Fruit fly (Drosophila melanogaster): ENCODE data around the gene CG9427.

DNA sequence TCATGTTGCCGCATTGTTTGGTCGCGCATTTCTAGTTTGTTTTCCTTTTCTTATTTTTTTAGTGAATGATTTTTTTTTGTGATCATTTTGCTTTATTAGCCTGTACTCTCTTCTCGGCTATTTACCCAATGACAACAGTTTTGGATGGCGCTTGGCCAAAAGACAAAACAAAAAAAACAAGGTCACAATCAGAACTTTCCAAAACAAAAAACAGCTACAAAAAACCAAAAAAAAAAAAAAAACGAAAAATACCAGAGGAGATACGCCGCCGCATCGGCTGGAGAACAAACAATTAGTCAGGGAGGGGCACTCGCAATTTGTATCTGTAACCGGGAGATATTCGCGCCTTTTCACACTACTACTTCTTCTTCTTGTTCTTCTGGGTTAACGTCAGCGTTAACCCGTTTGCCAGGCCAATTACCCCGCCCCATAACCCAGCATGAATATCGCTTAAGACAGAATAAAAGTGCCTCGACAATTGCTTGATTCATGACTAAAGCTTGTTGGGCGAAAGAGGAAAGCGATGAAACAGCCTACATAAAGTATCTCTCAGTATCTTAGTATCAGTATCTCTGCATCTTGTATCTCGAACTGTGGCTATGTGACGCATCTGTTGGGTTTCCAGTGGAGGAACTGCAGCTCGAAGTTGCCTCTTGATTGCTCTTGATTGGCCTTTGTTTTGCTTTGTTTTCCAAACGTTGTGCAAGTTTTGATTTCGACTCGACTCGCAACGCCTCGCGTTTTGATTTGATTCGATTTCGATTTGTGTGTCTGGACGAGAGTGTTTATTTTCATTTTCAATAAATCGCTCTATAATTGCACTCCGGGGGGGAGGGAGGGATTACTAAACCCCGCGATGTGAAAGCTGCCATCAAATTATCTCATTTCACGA is 19.6 kb downstream of the CG9427 start:
- no peak for TF ChIP-seq CTCF (optimal IDR thresholded peaks at IDR 0.05)
- TF ChIP-seq CG8478 (optimal IDR thresholded peaks at IDR 0.05): no peak

Data from S2 (cell line).